1 fruit fly cellular context compared by ENCODE assay signal in the genomic region with DNA sequence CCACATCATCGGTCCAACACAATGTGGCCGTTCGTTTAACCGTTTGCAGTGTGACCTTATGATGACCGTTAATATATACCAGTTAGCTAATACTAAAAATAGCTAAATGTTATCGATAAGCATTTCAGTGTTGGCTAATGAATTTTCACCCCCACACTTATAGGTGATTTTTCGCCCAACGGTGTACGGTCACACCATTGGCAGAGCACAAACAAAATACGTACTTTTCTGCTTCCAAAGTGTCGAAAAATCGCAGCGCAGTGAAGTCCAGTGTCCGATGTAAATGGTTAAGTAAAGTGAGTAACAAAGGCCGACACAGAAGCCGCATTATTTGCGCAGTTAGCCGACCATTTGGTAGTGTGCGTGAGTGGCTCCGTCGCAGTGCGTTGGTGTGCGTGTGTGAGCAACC.
TF ChIP-seq lines count a peak whose summit lies in the region.

A gene (minus strand): TSS at position 46 of the 409 bp plus-strand sequence.
A gene (plus strand): TSS at position 155 of the 409 bp plus-strand sequence.

TF ChIP-seq in whole organism, embryonic, 481 proteins besides CTCF, POLR2A, EP300 and RAD21 (continued from another document and continues in another):
- TF ChIP-seq CrebB (tag; optimal IDR thresholded peaks at IDR 0.05; lab: Kevin White, UChicago) = peak; percentile 43
- TF ChIP-seq wor (GFP tag; IDR thresholded peaks at IDR 0.05; lab: Robert Waterston, UW) = no peak
- TF ChIP-seq CG8924 (tag; optimal IDR thresholded peaks at IDR 0.05; lab: Kevin White, UChicago) = peak; percentile 69
- no peak for TF ChIP-seq vnd (GFP tag; IDR thresholded peaks at IDR 0.05; lab: Robert Waterston, UW; ENCODE audit: partially characterized antibody)
- no peak for TF ChIP-seq sens-2 (GFP tag; IDR thresholded peaks at IDR 0.05; lab: Robert Waterston, UW)
- TF ChIP-seq CG1529 (GFP tag; optimal IDR thresholded peaks at IDR 0.05; lab: Kevin White, UChicago) = no peak
- peak; percentile 59; the same call in 1 of the 3 replicates for TF ChIP-seq mld (GFP tag; IDR thresholded peaks at IDR 0.05; lab: Robert Waterston, UW; ENCODE audit: partially characterized antibody)
- TF ChIP-seq Xbp1 (GFP tag; optimal IDR thresholded peaks at IDR 0.05; lab: Kevin White, UChicago) = peak; percentile 71
- peak; percentile 60 for TF ChIP-seq NC2β (GFP tag; optimal IDR thresholded peaks at IDR 0.05; lab: Kevin White, UChicago)
- TF ChIP-seq Nf-YC (tag; optimal IDR thresholded peaks at IDR 0.05; lab: Kevin White, UChicago) = no peak
- TF ChIP-seq CG11560 (tag; IDR thresholded peaks at IDR 0.05; lab: Robert Waterston, UW) = no peak
- no peak for TF ChIP-seq sqz (GFP tag; optimal IDR thresholded peaks at IDR 0.05; lab: Kevin White, UChicago)
- TF ChIP-seq Hmx (GFP tag; optimal IDR thresholded peaks at IDR 0.05; lab: Kevin White, UChicago) = no peak
- peak; percentile 90 for TF ChIP-seq Med (GFP tag; lab: Kevin White, UChicago)
- TF ChIP-seq Max (GFP tag; optimal IDR thresholded peaks at IDR 0.05; lab: Kevin White, UChicago) = peak; percentile 3
- TF ChIP-seq Rfx (GFP tag; IDR thresholded peaks at IDR 0.05; lab: Robert Waterston, UW) = peak; percentile 63
- peak; percentile 68 for TF ChIP-seq gro (GFP tag; optimal IDR thresholded peaks at IDR 0.05; lab: Kevin White, UChicago)
- peak; percentile 15 for TF ChIP-seq HLH54F (GFP tag; optimal IDR thresholded peaks at IDR 0.05; lab: Kevin White, UChicago)
- TF ChIP-seq bab2 (GFP tag; optimal IDR thresholded peaks at IDR 0.05; lab: Kevin White, UChicago) = no peak
- TF ChIP-seq Lhr (GFP tag; optimal IDR thresholded peaks at IDR 0.05; lab: Kevin White, UChicago) = peak; percentile 72
- no peak for TF ChIP-seq CG9876 (GFP tag; optimal IDR thresholded peaks at IDR 0.05; lab: Kevin White, UChicago)
- no peak for TF ChIP-seq Taf1 (GFP tag; IDR thresholded peaks at IDR 0.05; lab: Robert Waterston, UW)
- no peak for TF ChIP-seq hb (GFP tag; IDR thresholded peaks at IDR 0.05; lab: Robert Waterston, UW; ENCODE audit: partially characterized antibody)
- TF ChIP-seq lola (GFP tag; optimal IDR thresholded peaks at IDR 0.05; lab: Kevin White, UChicago) = no peak
- TF ChIP-seq CG17328 (GFP tag; IDR thresholded peaks at IDR 0.05; lab: Robert Waterston, UW) = no peak
- TF ChIP-seq CG14965 (GFP tag; optimal IDR thresholded peaks at IDR 0.05; lab: Kevin White, UChicago; ENCODE audit: borderline replicate concordance) = no peak
- peak; percentile 28 for TF ChIP-seq lbe (GFP tag; optimal IDR thresholded peaks at IDR 0.05; lab: Kevin White, UChicago)
- TF ChIP-seq CG32532 (GFP tag; IDR thresholded peaks at IDR 0.05; lab: Robert Waterston, UW) = no peak
- TF ChIP-seq ttk (GFP tag; IDR thresholded peaks at IDR 0.05; lab: Robert Waterston, UW) = no peak
- TF ChIP-seq CG1602 (GFP tag; optimal IDR thresholded peaks at IDR 0.05; lab: Kevin White, UChicago) = no peak
- no peak for TF ChIP-seq CG11093 (GFP tag; IDR thresholded peaks at IDR 0.05; lab: Robert Waterston, UW)
- peak; percentile 99 for TF ChIP-seq pzg (GFP tag; optimal IDR thresholded peaks at IDR 0.05; lab: Kevin White, UChicago)
- peak; percentile 35 for TF ChIP-seq nau (GFP tag; optimal IDR thresholded peaks at IDR 0.05; lab: Kevin White, UChicago)
- TF ChIP-seq CkIIα-i1 (GFP tag; IDR thresholded peaks at IDR 0.05; lab: Robert Waterston, UW) = no peak
- peak; percentile 34 for TF ChIP-seq nom (GFP tag; optimal IDR thresholded peaks at IDR 0.05; lab: Kevin White, UChicago)
- TF ChIP-seq CG14667 (GFP tag; IDR thresholded peaks at IDR 0.05; lab: Robert Waterston, UW) = no peak
- no peak for TF ChIP-seq CG16779 (GFP tag; IDR thresholded peaks at IDR 0.05; lab: Robert Waterston, UW)
- peak; percentile 33; the same call in 1 of the 2 replicates for TF ChIP-seq slbo (GFP tag; IDR thresholded peaks at IDR 0.05; lab: Robert Waterston, UW)
- TF ChIP-seq Dp (GFP tag; optimal IDR thresholded peaks at IDR 0.05; lab: Kevin White, UChicago) = peak; percentile 71
- TF ChIP-seq H2.0 (GFP tag; IDR thresholded peaks at IDR 0.05; lab: Robert Waterston, UW) = no peak
- peak; percentile 24 for TF ChIP-seq CG10543 (GFP tag; optimal IDR thresholded peaks at IDR 0.05; lab: Kevin White, UChicago)
- TF ChIP-seq Atf3 (GFP tag; optimal IDR thresholded peaks at IDR 0.05; lab: Kevin White, UChicago) = no peak
- TF ChIP-seq CG1233 (GFP tag; optimal IDR thresholded peaks at IDR 0.05; lab: Kevin White, UChicago) = no peak
- no peak for TF ChIP-seq CG7745 (tag; optimal IDR thresholded peaks at IDR 0.05; lab: Kevin White, UChicago)
- peak; percentile 7 for TF ChIP-seq Mad (GFP tag; optimal IDR thresholded peaks at IDR 0.05; lab: Kevin White, UChicago)
- TF ChIP-seq yki (optimal IDR thresholded peaks at IDR 0.05; lab: Kevin White, UChicago) = no peak
- TF ChIP-seq crc (GFP tag; optimal IDR thresholded peaks at IDR 0.05; lab: Kevin White, UChicago) = no peak
- TF ChIP-seq CG14441 (GFP tag; IDR thresholded peaks at IDR 0.05; lab: Robert Waterston, UW) = no peak
- TF ChIP-seq CG13123 (GFP tag; optimal IDR thresholded peaks at IDR 0.05; lab: Kevin White, UChicago) = no peak
- TF ChIP-seq CG13775 (GFP tag; optimal IDR thresholded peaks at IDR 0.05; lab: Kevin White, UChicago) = no peak
- TF ChIP-seq CG1647 (GFP tag; optimal IDR thresholded peaks at IDR 0.05; lab: Kevin White, UChicago) = peak; percentile 12
- TF ChIP-seq zf30C (GFP tag; optimal IDR thresholded peaks at IDR 0.05; lab: Kevin White, UChicago) = no peak
- no peak for TF ChIP-seq CG3065 (GFP tag; optimal IDR thresholded peaks at IDR 0.05; lab: Kevin White, UChicago)
- no peak for TF ChIP-seq gem (tag; optimal IDR thresholded peaks at IDR 0.05; lab: Kevin White, UChicago)
- TF ChIP-seq MBD-R2 (GFP tag; IDR thresholded peaks at IDR 0.05; lab: Robert Waterston, UW) = peak; percentile 92; the same call in 1 of the 2 replicates
- no peak for TF ChIP-seq CG12236 (GFP tag; optimal IDR thresholded peaks at IDR 0.05; lab: Kevin White, UChicago)
- TF ChIP-seq so (GFP tag; IDR thresholded peaks at IDR 0.05; lab: Robert Waterston, UW) = no peak
- no peak for TF ChIP-seq emc (GFP tag; optimal IDR thresholded peaks at IDR 0.05; lab: Kevin White, UChicago)
- TF ChIP-seq zfh1 (GFP tag; IDR thresholded peaks at IDR 0.05; lab: Robert Waterston, UW) = no peak
- peak in 1 of 2 experiments; percentile 10 for TF ChIP-seq bsh (GFP tag; optimal IDR thresholded peaks at IDR 0.05; lab: Kevin White, UChicago)
- no peak for TF ChIP-seq gsb (GFP tag; IDR thresholded peaks at IDR 0.05; lab: Robert Waterston, UW)
- peak in 1 of 2 experiments; percentile 20 for TF ChIP-seq dpn (GFP tag; optimal IDR thresholded peaks at IDR 0.05; lab: Kevin White, UChicago)
- TF ChIP-seq twi (tag; optimal IDR thresholded peaks at IDR 0.05; lab: Kevin White, UChicago) = no peak
- TF ChIP-seq slp2 (GFP tag; optimal IDR thresholded peaks at IDR 0.05; lab: Kevin White, UChicago) = no peak
- peak; percentile 1 for TF ChIP-seq CG11398 (GFP tag; optimal IDR thresholded peaks at IDR 0.05; lab: Kevin White, UChicago)
- no peak for TF ChIP-seq ac (GFP tag; optimal IDR thresholded peaks at IDR 0.05; lab: Kevin White, UChicago)
- no peak for TF ChIP-seq tap (tag; optimal IDR thresholded peaks at IDR 0.05; lab: Kevin White, UChicago)
- TF ChIP-seq Fer3 (tag; optimal IDR thresholded peaks at IDR 0.05; lab: Kevin White, UChicago) = no peak
- 0 out of 3 replicates have a peak, but pooled peaks have one; percentile 14 for TF ChIP-seq Aef1 (GFP tag; IDR thresholded peaks at IDR 0.05; lab: Robert Waterston, UW)
- TF ChIP-seq insv (GFP tag; optimal IDR thresholded peaks at IDR 0.05; lab: Kevin White, UChicago) = peak in 1 of 2 experiments; percentile 45
- TF ChIP-seq CG7556 (GFP tag; optimal IDR thresholded peaks at IDR 0.05; lab: Kevin White, UChicago) = no peak
- no peak for TF ChIP-seq nerfin-1 (tag; optimal IDR thresholded peaks at IDR 0.05; lab: Kevin White, UChicago)
- peak; percentile 51 for TF ChIP-seq CG12299 (tag; optimal IDR thresholded peaks at IDR 0.05; lab: Kevin White, UChicago)
- TF ChIP-seq CG12659 (GFP tag; optimal IDR thresholded peaks at IDR 0.05; lab: Kevin White, UChicago) = peak; percentile 88
- TF ChIP-seq CG43689 (GFP tag; IDR thresholded peaks at IDR 0.05; lab: Robert Waterston, UW) = no peak
- no peak for TF ChIP-seq Abd-B (GFP tag; optimal IDR thresholded peaks at IDR 0.05; lab: Kevin White, UChicago)
- no peak for TF ChIP-seq onecut (GFP tag; IDR thresholded peaks at IDR 0.05; lab: Robert Waterston, UW)
- no peak for TF ChIP-seq B-H1 (GFP tag; IDR thresholded peaks at IDR 0.05; lab: Robert Waterston, UW)
- no peak for TF ChIP-seq oc (tag; optimal IDR thresholded peaks at IDR 0.05; lab: Kevin White, UChicago)
- no peak for TF ChIP-seq fd3F (GFP tag; optimal IDR thresholded peaks at IDR 0.05; lab: Kevin White, UChicago)
- no peak for TF ChIP-seq CG8359 (GFP tag; optimal IDR thresholded peaks at IDR 0.05; lab: Kevin White, UChicago; ENCODE audit: borderline replicate concordance)
- no peak for TF ChIP-seq HLH4C (GFP tag; IDR thresholded peaks at IDR 0.05; lab: Robert Waterston, UW; ENCODE audit: partially characterized antibody)
- TF ChIP-seq gce (GFP tag; IDR thresholded peaks at IDR 0.05; lab: Robert Waterston, UW) = no peak
- TF ChIP-seq CG2202 (tag; optimal IDR thresholded peaks at IDR 0.05; lab: Kevin White, UChicago) = peak; percentile 5
- TF ChIP-seq sna (GFP tag; IDR thresholded peaks at IDR 0.05; lab: Robert Waterston, UW; ENCODE audit: partially characterized antibody) = peak; percentile 54
- peak; percentile 7 for TF ChIP-seq dm (GFP tag; optimal IDR thresholded peaks at IDR 0.05; lab: Kevin White, UChicago)
- peak; percentile 41; the same call in 1 of the 3 replicates for TF ChIP-seq knrl (GFP tag; IDR thresholded peaks at IDR 0.05; lab: Robert Waterston, UW; ENCODE audit: partially characterized antibody)
- no peak for TF ChIP-seq CG3407 (GFP tag; optimal IDR thresholded peaks at IDR 0.05; lab: Kevin White, UChicago)
- peak; percentile 40 for TF ChIP-seq CG34376 (GFP tag; optimal IDR thresholded peaks at IDR 0.05; lab: Kevin White, UChicago)
- TF ChIP-seq vfl (GFP tag; optimal IDR thresholded peaks at IDR 0.05; lab: Kevin White, UChicago) = peak; percentile 27
- peak; percentile 100 for TF ChIP-seq CG9797 (GFP tag; optimal IDR thresholded peaks at IDR 0.05; lab: Kevin White, UChicago)
- peak; percentile 92 for TF ChIP-seq cg (GFP tag; optimal IDR thresholded peaks at IDR 0.05; lab: Kevin White, UChicago)
- TF ChIP-seq CG1832 (GFP tag; optimal IDR thresholded peaks at IDR 0.05; lab: Kevin White, UChicago) = no peak
- TF ChIP-seq ranshi (GFP tag; IDR thresholded peaks at IDR 0.05; lab: Robert Waterston, UW) = no peak
- TF ChIP-seq CG11504 (tag; optimal IDR thresholded peaks at IDR 0.05; lab: Kevin White, UChicago) = no peak
- peak; percentile 54 for TF ChIP-seq ems (GFP tag; optimal IDR thresholded peaks at IDR 0.05; lab: Kevin White, UChicago)
- TF ChIP-seq Pdp1 (GFP tag; optimal IDR thresholded peaks at IDR 0.05; lab: Kevin White, UChicago) = peak; percentile 10 to 38
- TF ChIP-seq E2f1 (GFP tag; IDR thresholded peaks at IDR 0.05; lab: Robert Waterston, UW) = no peak
- TF ChIP-seq CG14710 (tag; optimal IDR thresholded peaks at IDR 0.05; lab: Kevin White, UChicago) = peak; percentile 71
- TF ChIP-seq btn (GFP tag; optimal IDR thresholded peaks at IDR 0.05; lab: Kevin White, UChicago) = no peak
- TF ChIP-seq jigr1 (GFP tag; IDR thresholded peaks at IDR 0.05; lab: Robert Waterston, UW) = no peak
- no peak for TF ChIP-seq Rx (GFP tag; IDR thresholded peaks at IDR 0.05; lab: Robert Waterston, UW)
- no peak for TF ChIP-seq gsb-n (tag; optimal IDR thresholded peaks at IDR 0.05; lab: Kevin White, UChicago)
- no peak for TF ChIP-seq CG30403 (GFP tag; optimal IDR thresholded peaks at IDR 0.05; lab: Kevin White, UChicago)
- no peak for TF ChIP-seq gcm2 (GFP tag; optimal IDR thresholded peaks at IDR 0.05; lab: Kevin White, UChicago)
- TF ChIP-seq cato (GFP tag; optimal IDR thresholded peaks at IDR 0.05; lab: Kevin White, UChicago; ENCODE audit: borderline replicate concordance) = no peak
- TF ChIP-seq CG7357 (GFP tag; IDR thresholded peaks at IDR 0.05; lab: Robert Waterston, UW) = no peak
- no peak for TF ChIP-seq Optix (GFP tag; IDR thresholded peaks at IDR 0.05; lab: Robert Waterston, UW)
- no peak for TF ChIP-seq HLH3B (GFP tag; IDR thresholded peaks at IDR 0.05; lab: Robert Waterston, UW)
- TF ChIP-seq Antp (GFP tag; optimal IDR thresholded peaks at IDR 0.05; lab: Kevin White, UChicago) = no peak
- no peak for TF ChIP-seq TFAM (GFP tag; optimal IDR thresholded peaks at IDR 0.05; lab: Kevin White, UChicago)
- no peak for TF ChIP-seq CG11695 (GFP tag; IDR thresholded peaks at IDR 0.05; lab: Robert Waterston, UW)
- peak; percentile 35 for TF ChIP-seq CG2116 (GFP tag; optimal IDR thresholded peaks at IDR 0.05; lab: Kevin White, UChicago)
- no peak for TF ChIP-seq Oaz (GFP tag; IDR thresholded peaks at IDR 0.05; lab: Robert Waterston, UW)
- no peak for TF ChIP-seq run (tag; optimal IDR thresholded peaks at IDR 0.05; lab: Kevin White, UChicago)
- TF ChIP-seq disco-r (GFP tag; optimal IDR thresholded peaks at IDR 0.05; lab: Kevin White, UChicago) = no peak
- peak; percentile 13 for TF ChIP-seq mirr (GFP tag; optimal IDR thresholded peaks at IDR 0.05; lab: Kevin White, UChicago)
- no peak for TF ChIP-seq CG18011 (GFP tag; optimal IDR thresholded peaks at IDR 0.05; lab: Kevin White, UChicago)
- TF ChIP-seq NfI (GFP tag; optimal IDR thresholded peaks at IDR 0.05; lab: Kevin White, UChicago) = peak; percentile 5
- TF ChIP-seq ken (GFP tag; IDR thresholded peaks at IDR 0.05; lab: Robert Waterston, UW) = no peak
- TF ChIP-seq hth (optimal IDR thresholded peaks at IDR 0.05; lab: Kevin White, UChicago) = no peak
- TF ChIP-seq tup (GFP tag; optimal IDR thresholded peaks at IDR 0.05; lab: Kevin White, UChicago) = no peak
- TF ChIP-seq CG1024 (GFP tag; IDR thresholded peaks at IDR 0.05; lab: Robert Waterston, UW) = no peak
- no peak for TF ChIP-seq pfk (GFP tag; optimal IDR thresholded peaks at IDR 0.05; lab: Kevin White, UChicago)
- TF ChIP-seq Neu2 (GFP tag; optimal IDR thresholded peaks at IDR 0.05; lab: Kevin White, UChicago; ENCODE audit: borderline replicate concordance) = no peak
- no peak for TF ChIP-seq dysf (GFP tag; IDR thresholded peaks at IDR 0.05; lab: Robert Waterston, UW)
- no peak for TF ChIP-seq eyg (GFP tag; optimal IDR thresholded peaks at IDR 0.05; lab: Kevin White, UChicago)
- no peak for TF ChIP-seq CG6683 (GFP tag; optimal IDR thresholded peaks at IDR 0.05; lab: Kevin White, UChicago)
- TF ChIP-seq Nf-YB (GFP tag; optimal IDR thresholded peaks at IDR 0.05; lab: Kevin White, UChicago) = no peak
- no peak for TF ChIP-seq ro (GFP tag; IDR thresholded peaks at IDR 0.05; lab: Robert Waterston, UW)
